Fruit fly (Drosophila melanogaster) whole organism, embryonic: ENCODE results near the gene CG44261.

ENCODE experiments used
- Asciz ChIP-seq: fragments of 200-800 bp; sonication (Bioruptor generic); optimal IDR thresholded peaks from 2 replicates; lab custom pipeline; 2017; ENCODE audit warnings: missing biosample characterization, mild to moderate bottlenecking, missing genetic modification characterization, missing genetic modification reagents
- Atf6 ChIP-seq: fragments of 200-800 bp; sonication (Bioruptor generic); IDR thresholded peaks from 2 replicates; pipeline ENCODE4 v1.3.6; 2022; ENCODE audit warnings: missing biosample characterization, missing genetic modification characterization
- CG10654 ChIP-seq: fragments of 200-800 bp; sonication (Bioruptor generic); optimal IDR thresholded peaks from 2 replicates; lab custom pipeline; 2016; ENCODE audit warnings: missing biosample characterization, missing genetic modification characterization
- CG11723 ChIP-seq: fragments of 200-800 bp; sonication (Bioruptor generic); optimal IDR thresholded peaks from 2 replicates; lab custom pipeline; 2017; ENCODE audit warnings: missing biosample characterization, mild to moderate bottlenecking, missing genetic modification characterization
- CG12219 ChIP-seq: fragments of 200-800 bp; sonication (Bioruptor generic); optimal IDR thresholded peaks from 3 replicates; lab custom pipeline; 2018; ENCODE audit warnings: missing biosample characterization, mild to moderate bottlenecking, missing genetic modification characterization
- CG12236 ChIP-seq: fragments of 200-800 bp; sonication (Bioruptor generic); optimal IDR thresholded peaks from 2 replicates; lab custom pipeline; 2016; ENCODE audit warnings: missing biosample characterization, missing genetic modification characterization
- CG13123 ChIP-seq: fragments of 200-800 bp; sonication (Bioruptor generic); optimal IDR thresholded peaks from 2 replicates; lab custom pipeline; 2016; ENCODE audit warnings: missing biosample characterization, missing genetic modification characterization
- CG14667 ChIP-seq: fragments of 200-800 bp; sonication (Bioruptor generic); IDR thresholded peaks from 2 replicates; pipeline ENCODE4 v1.3.6; 2022; ENCODE audit warnings: missing biosample characterization, missing genetic modification characterization
- CG15269 ChIP-seq: fragments of 200-800 bp; sonication (Bioruptor generic); optimal IDR thresholded peaks from 2 replicates; lab custom pipeline; 2018; ENCODE audit warnings: missing biosample characterization, mild to moderate bottlenecking, missing genetic modification characterization, moderate library complexity
- CG17186 ChIP-seq: fragments of 200-800 bp; sonication (Bioruptor generic); optimal IDR thresholded peaks from 3 replicates; lab custom pipeline; 2017; ENCODE audit warnings: missing biosample characterization, missing genetic modification reagents, missing genetic modification characterization
- CG17802 ChIP-seq: fragments of 200-800 bp; sonication (Bioruptor generic); optimal IDR thresholded peaks from 2 replicates; lab custom pipeline; 2018; ENCODE audit warnings: missing biosample characterization, mild to moderate bottlenecking, missing genetic modification characterization, moderate library complexity
- CG1832 ChIP-seq: fragments of 200-800 bp; sonication (Bioruptor generic); optimal IDR thresholded peaks from 2 replicates; lab custom pipeline; 2017; ENCODE audit warnings: missing biosample characterization, mild to moderate bottlenecking, missing genetic modification characterization, inconsistent platforms
- CG33213 ChIP-seq: fragments of 200-800 bp; sonication (Bioruptor generic); optimal IDR thresholded peaks from 3 replicates; lab custom pipeline; 2016; ENCODE audit warnings: missing biosample characterization, missing genetic modification characterization
- CG4707 ChIP-seq: fragments of 200-800 bp; sonication (Bioruptor generic); optimal IDR thresholded peaks from 2 replicates; lab custom pipeline; 2018; ENCODE audit warnings: missing biosample characterization, mild to moderate bottlenecking, missing genetic modification characterization, moderate library complexity
- CG5180 ChIP-seq: fragments of 200-800 bp; sonication (Bioruptor generic); optimal IDR thresholded peaks from 3 replicates; lab custom pipeline; 2017; ENCODE audit warnings: missing biosample characterization, missing genetic modification characterization, mild to moderate bottlenecking, moderate library complexity, missing genetic modification reagents
- CG7745 ChIP-seq: fragments of 200-800 bp; sonication (Bioruptor generic); optimal IDR thresholded peaks from 2 replicates; lab custom pipeline; 2018; ENCODE audit warnings: missing biosample characterization, mild to moderate bottlenecking, missing genetic modification characterization, moderate library complexity
- CG7963 ChIP-seq: fragments of 200-800 bp; sonication (Bioruptor generic); IDR thresholded peaks from 3 replicates; pipeline ENCODE4 v1.3.6; 2022; ENCODE audit warnings: missing biosample characterization, missing genetic modification characterization; ENCODE audit not compliant: partially characterized antibody
- CG8388 ChIP-seq: fragments of 200-800 bp; sonication (Bioruptor generic); optimal IDR thresholded peaks from 2 replicates; lab custom pipeline; 2019; ENCODE audit warnings: missing biosample characterization, mild to moderate bottlenecking, missing genetic modification characterization, moderate library complexity
- CG9797 ChIP-seq: fragments of 200-800 bp; sonication (Bioruptor generic); optimal IDR thresholded peaks from 3 replicates; lab custom pipeline; 2018; ENCODE audit warnings: missing biosample characterization, mild to moderate bottlenecking, missing genetic modification characterization
- CkIIα-i1 ChIP-seq: fragments of 200-800 bp; sonication (Bioruptor generic); IDR thresholded peaks from 2 replicates; pipeline ENCODE4 v1.3.6; 2022; ENCODE audit warnings: missing biosample characterization, missing genetic modification characterization
- Drgx ChIP-seq: fragments of 200-800 bp; sonication (Bioruptor generic); IDR thresholded peaks from 2 replicates; pipeline ENCODE4 v1.3.6; 2022; ENCODE audit warnings: missing biosample characterization, missing genetic modification characterization
- Fer1 ChIP-seq: fragments of 200-800 bp; sonication (Bioruptor generic); optimal IDR thresholded peaks from 2 replicates; lab custom pipeline; 2017; ENCODE audit warnings: missing biosample characterization, mild to moderate bottlenecking, missing genetic modification characterization
- Fer3 ChIP-seq: fragments of 200-800 bp; sonication (Bioruptor generic); optimal IDR thresholded peaks from 2 replicates; lab custom pipeline; 2018; ENCODE audit warnings: missing biosample characterization, mild to moderate bottlenecking, missing genetic modification characterization, moderate library complexity
- HHEX ChIP-seq: fragments of 200-800 bp; sonication (Bioruptor generic); optimal IDR thresholded peaks from 3 replicates; lab custom pipeline; 2017; ENCODE audit warnings: missing biosample characterization, mild to moderate bottlenecking, missing genetic modification characterization, missing genetic modification reagents
- HLHmδ ChIP-seq: fragments of 200-800 bp; sonication (Bioruptor generic); optimal IDR thresholded peaks from 2 replicates; lab custom pipeline; 2018; ENCODE audit warnings: missing biosample characterization, mild to moderate bottlenecking, missing genetic modification characterization, moderate library complexity
- Hand ChIP-seq: fragments of 200-800 bp; sonication (Bioruptor generic); optimal IDR thresholded peaks from 2 replicates; lab custom pipeline; 2017; ENCODE audit warnings: mild to moderate bottlenecking, missing biosample characterization, missing genetic modification reagents, missing genetic modification characterization
- Hey ChIP-seq: fragments of 200-800 bp; sonication (Bioruptor generic); optimal IDR thresholded peaks from 3 replicates; lab custom pipeline; 2018; ENCODE audit warnings: missing biosample characterization, mild to moderate bottlenecking, missing genetic modification characterization
- Hmr ChIP-seq: fragments of 200-800 bp; sonication (Bioruptor generic); optimal IDR thresholded peaks from 3 replicates; lab custom pipeline; 2017; ENCODE audit warnings: mild to moderate bottlenecking, missing biosample characterization, missing genetic modification reagents, missing genetic modification characterization
- Hr51 ChIP-seq, 2 experiments: fragments of 200-800 bp; sonication (Bioruptor generic); optimal IDR thresholded peaks; 2 replicates in 1 of 2; 3 replicates in 1 of 2; lab custom pipeline; 2016 to 2018; ENCODE audit warnings: missing biosample characterization in 2 of 2, missing genetic modification characterization in 2 of 2, mild to moderate bottlenecking in 1 of 2, moderate library complexity in 1 of 2
- MTF-1 ChIP-seq: fragments of 200-800 bp; sonication (Bioruptor generic); optimal IDR thresholded peaks from 2 replicates; lab custom pipeline; 2018; ENCODE audit warnings: missing biosample characterization, mild to moderate bottlenecking, missing genetic modification characterization, borderline replicate concordance
- Mrtf ChIP-seq: fragments of 200-800 bp; sonication (Bioruptor generic); IDR thresholded peaks from 3 replicates; pipeline ENCODE4 v1.3.6; 2022; ENCODE audit warnings: missing biosample characterization, missing genetic modification characterization
- Myb ChIP-seq: fragments of 200-800 bp; sonication (Bioruptor generic); optimal IDR thresholded peaks from 2 replicates; lab custom pipeline; 2016; ENCODE audit warnings: missing biosample characterization, missing genetic modification characterization
- Nf-YB ChIP-seq: fragments of 200-800 bp; sonication (Bioruptor generic); optimal IDR thresholded peaks from 3 replicates; lab custom pipeline; 2019; ENCODE audit warnings: missing biosample characterization, mild to moderate bottlenecking, missing genetic modification characterization, moderate library complexity
- Opbp ChIP-seq: fragments of 200-800 bp; sonication (Bioruptor generic); IDR thresholded peaks from 3 replicates; pipeline ENCODE4 v1.3.6; 2022; ENCODE audit warnings: missing biosample characterization, missing genetic modification characterization; ENCODE audit not compliant: partially characterized antibody
- PHDP ChIP-seq: fragments of 200-800 bp; sonication (Bioruptor generic); optimal IDR thresholded peaks from 3 replicates; lab custom pipeline; 2018; ENCODE audit warnings: missing biosample characterization, mild to moderate bottlenecking, missing genetic modification characterization, moderate library complexity
- Xbp1 ChIP-seq: fragments of 200-800 bp; sonication (Bioruptor generic); optimal IDR thresholded peaks from 3 replicates; lab custom pipeline; 2016; ENCODE audit warnings: missing biosample characterization, mild to moderate bottlenecking, missing genetic modification characterization
- bbx ChIP-seq: fragments of 200-800 bp; sonication (Bioruptor generic); IDR thresholded peaks from 2 replicates; pipeline ENCODE4 v1.3.6; 2022; ENCODE audit warnings: missing biosample characterization, missing genetic modification characterization; ENCODE audit not compliant: partially characterized antibody
- cad ChIP-seq: fragments of >200 bp; optimal IDR thresholded peaks from 2 replicates; lab custom pipeline; 2017; ENCODE audit warnings: missing biosample characterization, missing genetic modification characterization
- caup ChIP-seq: fragments of 200-800 bp; sonication (Bioruptor generic); optimal IDR thresholded peaks from 3 replicates; lab custom pipeline; 2017; ENCODE audit warnings: missing biosample characterization, mild to moderate bottlenecking, missing genetic modification characterization, moderate library complexity; ENCODE audit not compliant: severe bottlenecking
- cg ChIP-seq: fragments of 200-800 bp; sonication (Bioruptor generic); optimal IDR thresholded peaks from 3 replicates; lab custom pipeline; 2019; ENCODE audit warnings: missing biosample characterization, mild to moderate bottlenecking, missing genetic modification characterization, moderate library complexity
- chm ChIP-seq: fragments of 200-800 bp; sonication (Bioruptor generic); IDR thresholded peaks from 2 replicates; pipeline ENCODE4 v1.3.6; 2022; ENCODE audit warnings: missing biosample characterization, missing genetic modification characterization
- maf-S ChIP-seq: fragments of 200-800 bp; sonication (Bioruptor generic); optimal IDR thresholded peaks from 2 replicates; lab custom pipeline; 2016; ENCODE audit warnings: missing biosample characterization, missing genetic modification characterization
- oc ChIP-seq: fragments of 200-800 bp; sonication (Bioruptor generic); optimal IDR thresholded peaks from 2 replicates; lab custom pipeline; 2018; ENCODE audit warnings: missing biosample characterization, mild to moderate bottlenecking, missing genetic modification characterization, moderate library complexity
- pan ChIP-seq, 4 experiments: fragments of >200 bp in 3 of 4; fragments of 200-800 bp in 1 of 4; sonication (Bioruptor generic) in 1 of 4; optimal IDR thresholded peaks in 3 of 4; IDR thresholded peaks in 1 of 4; 2 replicates each; pipeline versions ENCODE4 v1.3.6 to Lab custom; 2017 to 2022; ENCODE audit warnings: missing biosample characterization in 2 of 4, missing genetic modification characterization in 2 of 4, mixed read lengths in 1 of 4
- phol ChIP-seq: fragments of 200-800 bp; sonication (Bioruptor generic); optimal IDR thresholded peaks from 3 replicates; lab custom pipeline; 2018; ENCODE audit warnings: missing biosample characterization, mild to moderate bottlenecking, missing genetic modification characterization, moderate library complexity
- salm ChIP-seq: fragments of 200-800 bp; sonication (Bioruptor generic); optimal IDR thresholded peaks from 2 replicates; lab custom pipeline; 2018; ENCODE audit warnings: missing biosample characterization, mild to moderate bottlenecking, missing genetic modification characterization
- sim ChIP-seq: fragments of 200-800 bp; sonication (Bioruptor generic); IDR thresholded peaks from 2 replicates; pipeline ENCODE4 v1.3.6; 2022; ENCODE audit warnings: missing biosample characterization, missing genetic modification characterization
- zfh2 ChIP-seq: fragments of 200-800 bp; sonication (Bioruptor generic); optimal IDR thresholded peaks from 2 replicates; lab custom pipeline; 2016; ENCODE audit warnings: missing biosample characterization, missing genetic modification characterization

CG44261 gene

dm6 chr3R:9401127-9401603 lies 6.8 kb downstream of the CG44261 start, which contains the start of the genes RpL34b and CG8132 (continued):
- TF ChIP-seq CG17186 (GFP tag; lab: Kevin White, UChicago) (peak; percentile 93), CG12236 (GFP tag; lab: Kevin White, UChicago) (peak; percentile 86), CG12219 (GFP tag; lab: Kevin White, UChicago) (peak; percentile 84), maf-S (GFP tag; lab: Kevin White, UChicago) (peak; percentile 97), CG14667 (GFP tag; lab: Robert Waterston, UW) (peak; percentile 95), zfh2 (GFP tag; lab: Kevin White, UChicago) (peak; percentile 98), Hr51 (GFP tag; optimal IDR thresholded peaks at IDR 0.05; lab: Kevin White, UChicago) (peak; percentile 94 to 97), Opbp (peak; percentile 100), chm (GFP tag; lab: Robert Waterston, UW) (peak; percentile 94), Hmr (peak; percentile 98), CG5180 (peak; percentile 83), CG17802 (tag; lab: Kevin White, UChicago) (peak; percentile 87), CG33213 (peak; percentile 97), HLHmδ (GFP tag; lab: Kevin White, UChicago) (peak; percentile 96), Hand (peak; percentile 85), Myb (GFP tag; lab: Kevin White, UChicago) (peak; percentile 89), CG7745 (tag; lab: Kevin White, UChicago) (peak; percentile 57), Mrtf (GFP tag; lab: Robert Waterston, UW) (peak; percentile 94), Asciz (GFP tag; lab: Kevin White, UChicago) (peak; percentile 83), CG13123 (GFP tag; lab: Kevin White, UChicago) (peak; percentile 100), salm (tag; lab: Kevin White, UChicago) (peak; percentile 91), Drgx (peak; percentile 90), CG15269 (tag; lab: Kevin White, UChicago) (peak; percentile 95), CG8388 (GFP tag; lab: Kevin White, UChicago) (peak; percentile 94), Xbp1 (peak; percentile 97), phol (tag; lab: Kevin White, UChicago) (peak; percentile 95), CG11723 (peak; percentile 91), CG9797 (peak; percentile 59), CG1832 (GFP tag; lab: Kevin White, UChicago) (no peak), cad (no peak), Atf6 (peak; percentile 94), sim (GFP tag; lab: Robert Waterston, UW) (peak; percentile 85), Hey (tag; lab: Kevin White, UChicago) (peak; percentile 95), Fer3 (tag; lab: Kevin White, UChicago) (peak; percentile 96), MTF-1 (peak; percentile 95), Nf-YB (GFP tag; lab: Kevin White, UChicago) (peak; percentile 81), cg (no peak), CG4707 (GFP tag; lab: Kevin White, UChicago) (peak; percentile 85), CG10654 (GFP tag; lab: Kevin White, UChicago) (peak; percentile 96), PHDP (tag; lab: Kevin White, UChicago) (peak; percentile 96), CkIIα-i1 (peak; percentile 84), pan (optimal IDR thresholded peaks at IDR 0.05; lab: Kevin White, UChicago) (no peak), pan (GFP tag; optimal IDR thresholded peaks at IDR 0.05 in 1 of 2, IDR thresholded peaks at IDR 0.05 in 1 of 2) (peak in 1 of 2 experiments; percentile 96), Fer1 (peak; percentile 96), CG7963 (GFP tag; lab: Robert Waterston, UW) (no peak), caup (GFP tag; lab: Kevin White, UChicago) (peak; percentile 97), bbx (GFP tag; lab: Robert Waterston, UW) (peak; percentile 58; the same call in 1 of the 2 replicates), oc (peak; percentile 91), HHEX (GFP tag; lab: Kevin White, UChicago) (peak; percentile 96)
